Fruit fly (Drosophila melanogaster) whole organism: ENCODE results near the gene MED30.

Experiments used
- EcR ChIP-seq, 2 experiments: fragments of >200 bp; optimal IDR thresholded peaks; 2 replicates each; lab custom pipeline; 2017; ENCODE audit warnings: missing biosample characterization in 2 of 2, missing genetic modification characterization in 2 of 2, missing genetic modification reagents in 2 of 2
- pan ChIP-seq: fragments of >200 bp; optimal IDR thresholded peaks from 2 replicates; lab custom pipeline; 2017

DNA sequence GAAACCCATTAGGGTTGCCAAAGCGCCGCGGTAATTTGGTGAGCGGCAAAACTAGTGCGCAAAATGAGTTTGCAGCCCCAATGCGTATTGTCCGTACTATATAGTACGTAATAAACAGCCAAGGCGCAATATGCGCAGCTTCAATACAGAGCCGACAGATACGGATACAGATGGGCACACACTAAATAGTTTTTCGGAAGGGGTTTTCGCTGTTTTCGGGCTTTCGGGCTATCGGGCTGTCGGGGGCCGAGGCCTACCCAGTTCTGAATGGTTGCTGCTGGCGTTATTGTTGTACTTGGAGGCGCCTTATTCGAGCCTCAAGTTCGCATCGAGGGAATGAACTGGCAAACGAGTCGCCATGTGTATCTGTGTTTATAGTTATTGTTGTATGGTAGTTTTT, 23.2 kb downstream of the MED30 start:
- TF ChIP-seq EcR (GFP tag; optimal IDR thresholded peaks at IDR 0.05; lab: Kevin White, UChicago) (no peak), pan (lab: Kevin White, UChicago) (no peak)
